Worm (Caenorhabditis elegans): ENCODE results near the gene C34F6.1.

- TF ChIP-seq him-1 (tag; optimal IDR thresholded peaks at IDR 0.05) (no peak), W03F9.2 (tag; optimal IDR thresholded peaks at IDR 0.05) (no peak), dao-5 (tag; optimal IDR thresholded peaks at IDR 0.05) (no peak)
Observed at ce11 chrX:11222597-11223218, 26.1 kb upstream of the C34F6.1 start, which contains the start of gene C34F6.9.

All from whole organism, L4/young adult.